Fruit fly (Drosophila melanogaster) whole organism, embryonic: ENCODE results near the gene CG15773.

Experiments
- Adf1 ChIP-seq: fragments of 200-800 bp; sonication (Bioruptor generic); IDR thresholded peaks from 2 replicates; pipeline ENCODE4 v1.3.6; 2022; ENCODE audit warnings: missing biosample characterization, missing genetic modification characterization
- Atf-2 ChIP-seq: fragments of 200-800 bp; sonication (Bioruptor generic); optimal IDR thresholded peaks from 2 replicates; lab custom pipeline; 2016; ENCODE audit warnings: missing biosample characterization, missing genetic modification characterization
- CG11247 ChIP-seq: fragments of 200-800 bp; sonication (Bioruptor generic); IDR thresholded peaks from 2 replicates; pipeline ENCODE4 v1.3.6; 2022; ENCODE audit warnings: missing biosample characterization, missing genetic modification characterization
- CG12769 ChIP-seq: fragments of 200-800 bp; sonication (Bioruptor generic); optimal IDR thresholded peaks from 2 replicates; lab custom pipeline; 2019; ENCODE audit warnings: missing biosample characterization, mild to moderate bottlenecking, missing genetic modification characterization, moderate library complexity
- CG13624 ChIP-seq: fragments of 200-800 bp; sonication (Bioruptor generic); optimal IDR thresholded peaks from 2 replicates; lab custom pipeline; 2016; ENCODE audit warnings: missing biosample characterization, missing genetic modification characterization
- CG14014 ChIP-seq: fragments of 200-800 bp; sonication (Bioruptor generic); IDR thresholded peaks from 2 replicates; pipeline ENCODE4 v1.3.6; 2022; ENCODE audit warnings: missing biosample characterization, missing genetic modification characterization
- CG14710 ChIP-seq: fragments of 200-800 bp; sonication (Bioruptor generic); optimal IDR thresholded peaks from 3 replicates; lab custom pipeline; 2019; ENCODE audit warnings: missing biosample characterization, mild to moderate bottlenecking, missing genetic modification characterization, moderate library complexity
- CG15073 ChIP-seq: fragments of 200-800 bp; sonication (Bioruptor generic); optimal IDR thresholded peaks from 2 replicates; lab custom pipeline; 2016; ENCODE audit warnings: missing biosample characterization, missing genetic modification characterization
- CG16813 ChIP-seq: fragments of 200-800 bp; sonication (Bioruptor generic); IDR thresholded peaks from 3 replicates; pipeline ENCODE4 v1.3.6; 2022; ENCODE audit warnings: missing biosample characterization, missing genetic modification characterization; ENCODE audit not compliant: partially characterized antibody
- CG17802 ChIP-seq: fragments of 200-800 bp; sonication (Bioruptor generic); optimal IDR thresholded peaks from 2 replicates; lab custom pipeline; 2018; ENCODE audit warnings: missing biosample characterization, mild to moderate bottlenecking, missing genetic modification characterization, moderate library complexity
- CG18011 ChIP-seq: fragments of 200-800 bp; sonication (Bioruptor generic); optimal IDR thresholded peaks from 2 replicates; lab custom pipeline; 2017; ENCODE audit warnings: missing biosample characterization, missing genetic modification characterization, mild to moderate bottlenecking, moderate library complexity, missing genotype
- CG2116 ChIP-seq: fragments of 200-800 bp; sonication (Bioruptor generic); optimal IDR thresholded peaks from 3 replicates; lab custom pipeline; 2018; ENCODE audit warnings: missing biosample characterization, mild to moderate bottlenecking, missing genetic modification characterization
- CG2889 ChIP-seq: fragments of 200-800 bp; sonication (Bioruptor generic); IDR thresholded peaks from 3 replicates; pipeline ENCODE4 v1.3.6; 2022; ENCODE audit warnings: missing biosample characterization, missing genetic modification characterization
- CG31224 ChIP-seq: fragments of 200-800 bp; sonication (Bioruptor generic); IDR thresholded peaks from 2 replicates; pipeline ENCODE4 v1.3.6; 2022; ENCODE audit warnings: missing biosample characterization, missing genetic modification characterization
- CG31441 ChIP-seq: fragments of 200-800 bp; sonication (Bioruptor generic); IDR thresholded peaks from 2 replicates; pipeline ENCODE4 v1.3.6; 2022; ENCODE audit warnings: missing biosample characterization, missing genetic modification characterization
- CG33213 ChIP-seq: fragments of 200-800 bp; sonication (Bioruptor generic); optimal IDR thresholded peaks from 3 replicates; lab custom pipeline; 2016; ENCODE audit warnings: missing biosample characterization, missing genetic modification characterization
- CG4282 ChIP-seq: fragments of 200-800 bp; sonication (Bioruptor generic); optimal IDR thresholded peaks from 2 replicates; lab custom pipeline; 2016; ENCODE audit warnings: missing biosample characterization, missing genetic modification characterization
- CG8944 ChIP-seq: fragments of 200-800 bp; sonication (Bioruptor generic); optimal IDR thresholded peaks from 3 replicates; lab custom pipeline; 2016; ENCODE audit warnings: missing biosample characterization, missing genetic modification characterization
- CG9437 ChIP-seq: fragments of 200-800 bp; sonication (Bioruptor generic); optimal IDR thresholded peaks from 2 replicates; lab custom pipeline; 2018; ENCODE audit warnings: missing biosample characterization, mild to moderate bottlenecking, missing genetic modification characterization
- H2.0 ChIP-seq: fragments of 200-800 bp; sonication (Bioruptor generic); IDR thresholded peaks from 2 replicates; pipeline ENCODE4 v1.3.6; 2022; ENCODE audit warnings: missing biosample characterization, missing genetic modification characterization
- HHEX ChIP-seq: fragments of 200-800 bp; sonication (Bioruptor generic); optimal IDR thresholded peaks from 3 replicates; lab custom pipeline; 2017; ENCODE audit warnings: missing biosample characterization, mild to moderate bottlenecking, missing genetic modification characterization, missing genetic modification reagents
- Hey ChIP-seq: fragments of 200-800 bp; sonication (Bioruptor generic); optimal IDR thresholded peaks from 3 replicates; lab custom pipeline; 2018; ENCODE audit warnings: missing biosample characterization, mild to moderate bottlenecking, missing genetic modification characterization
- MESR4 ChIP-seq: fragments of 200-800 bp; sonication (Bioruptor generic); optimal IDR thresholded peaks from 2 replicates; lab custom pipeline; 2018; ENCODE audit warnings: missing biosample characterization, mild to moderate bottlenecking, missing genetic modification characterization, moderate library complexity
- Max ChIP-seq: fragments of 200-800 bp; sonication (Bioruptor generic); optimal IDR thresholded peaks from 2 replicates; lab custom pipeline; 2016; ENCODE audit warnings: missing biosample characterization, mild to moderate bottlenecking, missing genetic modification characterization
- Mrtf ChIP-seq: fragments of 200-800 bp; sonication (Bioruptor generic); IDR thresholded peaks from 3 replicates; pipeline ENCODE4 v1.3.6; 2022; ENCODE audit warnings: missing biosample characterization, missing genetic modification characterization
- NK7.1 ChIP-seq: fragments of 200-800 bp; sonication (Bioruptor generic); optimal IDR thresholded peaks from 3 replicates; lab custom pipeline; 2016; ENCODE audit warnings: missing biosample characterization, missing genetic modification characterization
- Nf-YC ChIP-seq: fragments of 200-800 bp; optimal IDR thresholded peaks from 3 replicates; lab custom pipeline; 2019; ENCODE audit warnings: missing biosample characterization, mild to moderate bottlenecking, missing genetic modification characterization, moderate library complexity
- Oli ChIP-seq: fragments of 200-800 bp; sonication (Bioruptor generic); optimal IDR thresholded peaks from 2 replicates; lab custom pipeline; 2018; ENCODE audit warnings: missing biosample characterization, mild to moderate bottlenecking, missing genetic modification characterization, moderate library complexity
- Rfx ChIP-seq: fragments of 200-800 bp; sonication (Bioruptor generic); IDR thresholded peaks from 2 replicates; pipeline ENCODE4 v1.3.6; 2022; ENCODE audit warnings: missing biosample characterization, missing genetic modification characterization
- Sox100B ChIP-seq: fragments of 200-800 bp; sonication (Bioruptor generic); optimal IDR thresholded peaks from 3 replicates; lab custom pipeline; 2018; ENCODE audit warnings: missing biosample characterization, mild to moderate bottlenecking, missing genetic modification characterization
- ara ChIP-seq: fragments of 200-800 bp; sonication (Bioruptor generic); IDR thresholded peaks from 2 replicates; pipeline ENCODE4 v1.3.6; 2022; ENCODE audit warnings: missing biosample characterization, missing genetic modification characterization
- bbx ChIP-seq: fragments of 200-800 bp; sonication (Bioruptor generic); IDR thresholded peaks from 2 replicates; pipeline ENCODE4 v1.3.6; 2022; ENCODE audit warnings: missing biosample characterization, missing genetic modification characterization; ENCODE audit not compliant: partially characterized antibody
- bigmax ChIP-seq: fragments of 200-800 bp; sonication (Bioruptor generic); optimal IDR thresholded peaks from 2 replicates; lab custom pipeline; 2018; ENCODE audit warnings: missing biosample characterization, mild to moderate bottlenecking, missing genetic modification characterization
- bsh ChIP-seq, 2 experiments: fragments of 200-800 bp; sonication (Bioruptor generic); optimal IDR thresholded peaks; 2 replicates each; lab custom pipeline; 2017 to 2018; ENCODE audit warnings: mild to moderate bottlenecking in 2 of 2, missing biosample characterization in 2 of 2, missing genetic modification characterization in 2 of 2, moderate library complexity in 1 of 2
- btn ChIP-seq: fragments of 200-800 bp; sonication (Bioruptor generic); optimal IDR thresholded peaks from 2 replicates; lab custom pipeline; 2016; ENCODE audit warnings: missing biosample characterization, missing genetic modification characterization
- cad ChIP-seq: fragments of >200 bp; optimal IDR thresholded peaks from 2 replicates; lab custom pipeline; 2017; ENCODE audit warnings: missing biosample characterization, missing genetic modification characterization
- emc ChIP-seq: fragments of 200-800 bp; sonication (Bioruptor generic); optimal IDR thresholded peaks from 2 replicates; lab custom pipeline; 2016; ENCODE audit warnings: missing biosample characterization, missing genetic modification characterization
- gfzf ChIP-seq: fragments of 200-800 bp; sonication (Bioruptor generic); optimal IDR thresholded peaks from 2 replicates; lab custom pipeline; 2016; ENCODE audit warnings: missing biosample characterization, mild to moderate bottlenecking, missing genetic modification characterization, moderate library complexity
- grn ChIP-seq: fragments of 200-800 bp; sonication (Bioruptor generic); optimal IDR thresholded peaks from 3 replicates; lab custom pipeline; 2017; ENCODE audit warnings: missing biosample characterization, missing genetic modification characterization
- jigr1 ChIP-seq: fragments of 200-800 bp; sonication (Bioruptor generic); IDR thresholded peaks from 3 replicates; pipeline ENCODE4 v1.3.6; 2022; ENCODE audit warnings: missing biosample characterization, missing genetic modification characterization
- luna ChIP-seq: fragments of 200-800 bp; sonication (Bioruptor generic); optimal IDR thresholded peaks from 2 replicates; lab custom pipeline; 2016; ENCODE audit warnings: missing biosample characterization, missing genetic modification characterization
- nau ChIP-seq: fragments of 200-800 bp; sonication (Bioruptor generic); optimal IDR thresholded peaks from 3 replicates; lab custom pipeline; 2017; ENCODE audit warnings: missing biosample characterization, mild to moderate bottlenecking, missing genetic modification characterization, missing genetic modification reagents
- odd ChIP-seq: fragments of 200-800 bp; sonication (Bioruptor generic); optimal IDR thresholded peaks from 2 replicates; lab custom pipeline; 2017; ENCODE audit warnings: missing biosample characterization, mild to moderate bottlenecking, missing genetic modification characterization
- peb ChIP-seq: fragments of 200-800 bp; sonication (Bioruptor generic); IDR thresholded peaks from 2 replicates; pipeline ENCODE4 v1.3.6; 2022; ENCODE audit warnings: missing biosample characterization, missing genetic modification characterization
- psq ChIP-seq: fragments of 200-800 bp; sonication (Bioruptor generic); optimal IDR thresholded peaks from 2 replicates; lab custom pipeline; 2017; ENCODE audit warnings: missing biosample characterization, missing genetic modification characterization
- sens-2 ChIP-seq: fragments of 200-800 bp; sonication (Bioruptor generic); IDR thresholded peaks from 2 replicates; pipeline ENCODE4 v1.3.6; 2022; ENCODE audit warnings: missing biosample characterization, missing genetic modification characterization
- sim ChIP-seq: fragments of 200-800 bp; sonication (Bioruptor generic); IDR thresholded peaks from 2 replicates; pipeline ENCODE4 v1.3.6; 2022; ENCODE audit warnings: missing biosample characterization, missing genetic modification characterization
- sqz ChIP-seq: fragments of 200-800 bp; sonication (Bioruptor generic); optimal IDR thresholded peaks from 3 replicates; lab custom pipeline; 2018; ENCODE audit warnings: missing biosample characterization, mild to moderate bottlenecking, missing genetic modification characterization
- sr ChIP-seq: fragments of 200-800 bp; sonication (Bioruptor generic); IDR thresholded peaks from 3 replicates; pipeline ENCODE4 v1.3.6; 2022; ENCODE audit warnings: missing biosample characterization, missing genetic modification characterization
- stwl ChIP-seq: fragments of 200-800 bp; sonication (Bioruptor generic); optimal IDR thresholded peaks from 3 replicates; lab custom pipeline; 2018; ENCODE audit warnings: missing biosample characterization, mild to moderate bottlenecking, missing genetic modification characterization, moderate library complexity
- trh ChIP-seq: fragments of 200-800 bp; sonication (Bioruptor generic); optimal IDR thresholded peaks from 2 replicates; lab custom pipeline; 2016; ENCODE audit warnings: missing biosample characterization, missing genetic modification characterization

The CG15773 gene

dm6 chrX:5699824-5700498, 32.6 kb upstream of the CG15773 start (continued):
- peak; percentile 58 for TF ChIP-seq Sox100B
- no peak for TF ChIP-seq luna (GFP tag; lab: Kevin White, UChicago)
- TF ChIP-seq psq (GFP tag; lab: Kevin White, UChicago) = peak; percentile 3
- TF ChIP-seq cad (GFP tag; lab: Kevin White, UChicago) = no peak
- no peak for TF ChIP-seq CG4282 (GFP tag; lab: Kevin White, UChicago)
- TF ChIP-seq odd (GFP tag; lab: Kevin White, UChicago) = peak; percentile 45
- no peak for TF ChIP-seq grn (GFP tag; lab: Kevin White, UChicago)
- no peak for TF ChIP-seq sens-2
- TF ChIP-seq Oli (tag; lab: Kevin White, UChicago) = peak; percentile 81
- no peak for TF ChIP-seq nau (GFP tag; lab: Kevin White, UChicago)
- TF ChIP-seq bbx (GFP tag; lab: Robert Waterston, UW) = no peak
- no peak for TF ChIP-seq Hey
- peak; percentile 81 for TF ChIP-seq CG31441
- no peak for TF ChIP-seq Adf1 (GFP tag; lab: Robert Waterston, UW)
- no peak for TF ChIP-seq CG15073 (GFP tag; lab: Kevin White, UChicago)
- no peak for TF ChIP-seq CG17802 (tag; lab: Kevin White, UChicago)
- no peak for TF ChIP-seq stwl (tag; lab: Kevin White, UChicago)
- peak; percentile 61 for TF ChIP-seq CG9437
- TF ChIP-seq Mrtf (GFP tag; lab: Robert Waterston, UW) = 0 out of 3 replicates have a peak, but pooled peaks have one; percentile 25
- TF ChIP-seq CG14014 = no peak
- TF ChIP-seq bsh (GFP tag; optimal IDR thresholded peaks at IDR 0.05; lab: Kevin White, UChicago) = peak in 1 of 2 experiments; percentile 81
- TF ChIP-seq peb (GFP tag; lab: Robert Waterston, UW) = peak; percentile 46; the same call in 1 of the 2 replicates
- TF ChIP-seq gfzf (GFP tag; lab: Kevin White, UChicago) = no peak
- no peak for TF ChIP-seq CG13624
- TF ChIP-seq CG16813 (GFP tag; lab: Robert Waterston, UW) = no peak
- no peak for TF ChIP-seq NK7.1 (GFP tag; lab: Kevin White, UChicago)
- no peak for TF ChIP-seq sim
- peak; percentile 26 for TF ChIP-seq Nf-YC (tag; lab: Kevin White, UChicago)
- TF ChIP-seq CG31224 = no peak
- TF ChIP-seq btn (GFP tag; lab: Kevin White, UChicago) = no peak
- TF ChIP-seq Max (GFP tag; lab: Kevin White, UChicago) = peak; percentile 17
- no peak for TF ChIP-seq CG33213
- TF ChIP-seq bigmax (GFP tag; lab: Kevin White, UChicago) = no peak
- peak; percentile 46 for TF ChIP-seq CG14710
- no peak for TF ChIP-seq Atf-2
- no peak for TF ChIP-seq H2.0 (GFP tag; lab: Robert Waterston, UW)
- TF ChIP-seq MESR4 = no peak
- no peak for TF ChIP-seq CG2889 (GFP tag; lab: Robert Waterston, UW)
- peak; percentile 22 for TF ChIP-seq HHEX (GFP tag; lab: Kevin White, UChicago)
- no peak for TF ChIP-seq emc (GFP tag; lab: Kevin White, UChicago)
- TF ChIP-seq jigr1 = peak; percentile 41; the same call in 1 of the 3 replicates
- peak; percentile 55; the same call in 1 of the 2 replicates for TF ChIP-seq Rfx (GFP tag; lab: Robert Waterston, UW)
- peak; percentile 22 for TF ChIP-seq CG8944
- TF ChIP-seq CG11247 (GFP tag; lab: Robert Waterston, UW) = no peak
- peak; percentile 27 for TF ChIP-seq sqz (GFP tag; lab: Kevin White, UChicago)
- TF ChIP-seq trh (GFP tag; lab: Kevin White, UChicago) = no peak
- no peak for TF ChIP-seq ara (GFP tag; lab: Robert Waterston, UW)
- TF ChIP-seq sr (GFP tag; lab: Robert Waterston, UW) = peak; percentile 49
- TF ChIP-seq CG18011 (GFP tag; lab: Kevin White, UChicago) = peak; percentile 7
- peak; percentile 79 for TF ChIP-seq CG12769 (tag; lab: Kevin White, UChicago)
- no peak for TF ChIP-seq CG2116 (GFP tag; lab: Kevin White, UChicago)
